Fruit fly (Drosophila melanogaster) whole organism, adult: ENCODE results near the gene Rbm13.

Experiments used
- CG12768 ChIP-seq: fragments of 200-800 bp; sonication (Bioruptor generic); optimal IDR thresholded peaks from 2 replicates; lab custom pipeline; 2017; ENCODE audit warnings: missing biosample characterization, missing genetic modification characterization, mild to moderate bottlenecking, moderate library complexity, missing genetic modification reagents
- CG14711 ChIP-seq: fragments of 200-800 bp; sonication (Bioruptor generic); optimal IDR thresholded peaks from 2 replicates; lab custom pipeline; 2018; ENCODE audit warnings: missing biosample characterization, mild to moderate bottlenecking, missing genetic modification characterization, moderate library complexity
- CG7101 ChIP-seq: fragments of 200-800 bp; sonication (Bioruptor generic); optimal IDR thresholded peaks from 2 replicates; lab custom pipeline; 2018; ENCODE audit warnings: missing biosample characterization, mild to moderate bottlenecking, missing genetic modification characterization, moderate library complexity
- Mnt ChIP-seq: fragments of 200-800 bp; sonication (Bioruptor generic); optimal IDR thresholded peaks from 2 replicates; lab custom pipeline; 2016; ENCODE audit warnings: missing biosample characterization, mild to moderate bottlenecking, missing genetic modification characterization
- bab1 ChIP-seq: fragments of 200-800 bp; sonication (Bioruptor generic); optimal IDR thresholded peaks from 3 replicates; lab custom pipeline; 2019; ENCODE audit warnings: missing biosample characterization, mild to moderate bottlenecking, missing genetic modification characterization, moderate library complexity
- kay ChIP-seq: fragments of 200-800 bp; sonication (Bioruptor generic); peaks from one replicate; lab custom pipeline; 2016; ENCODE audit warnings: missing biosample characterization, missing genetic modification characterization, borderline replicate concordance
- toe ChIP-seq: fragments of 200-800 bp; sonication (Bioruptor generic); optimal IDR thresholded peaks from 2 replicates; lab custom pipeline; 2016; ENCODE audit warnings: missing biosample characterization, missing genetic modification characterization

dm6 chrX:8896845-8897775 lies 4.4 kb upstream of the Rbm13 start:
- TF ChIP-seq kay (GFP tag; lab: Kevin White, UChicago) = peak; percentile 3
- TF ChIP-seq CG7101 (tag; lab: Kevin White, UChicago) = peak; percentile 60
- TF ChIP-seq Mnt (GFP tag; lab: Kevin White, UChicago) = no peak
- TF ChIP-seq toe (GFP tag; lab: Kevin White, UChicago) = no peak
- TF ChIP-seq bab1 (GFP tag; lab: Kevin White, UChicago) = no peak
- TF ChIP-seq CG14711 (tag; lab: Kevin White, UChicago) = no peak
- no peak for TF ChIP-seq CG12768 (GFP tag; lab: Kevin White, UChicago)
